Worm (Caenorhabditis elegans) whole organism, L1 larva: ENCODE data around the gene gon-14.

Experiments used
- C16A3.4 ChIP-seq: fragments of 150-350 bp; optimal IDR thresholded peaks from 2 replicates; lab custom pipeline; 2014; ENCODE audit warnings: missing biosample characterization, missing genetic modification characterization
- C34B4.2 ChIP-seq: sonication (generic microtip); optimal IDR thresholded peaks from 2 replicates; lab custom pipeline; 2017; ENCODE audit warnings: mild to moderate bottlenecking, missing genetic modification characterization, missing compliant biosample characterization
- F16B12.6 ChIP-seq: fragments of 150-350 bp; optimal IDR thresholded peaks from 2 replicates; lab custom pipeline; 2014; ENCODE audit warnings: missing biosample characterization, missing genetic modification characterization
- Y116A8C.19 ChIP-seq: sonication (generic microtip); optimal IDR thresholded peaks from 2 replicates; lab custom pipeline; 2016; ENCODE audit warnings: missing compliant biosample characterization, missing genetic modification characterization, borderline replicate concordance
- ama-1 ChIP-seq: fragments of 150-350 bp; optimal IDR thresholded peaks from 2 replicates; lab custom pipeline; 2014
- blmp-1 ChIP-seq: fragments of 150-350 bp; optimal IDR thresholded peaks from 2 replicates; lab custom pipeline; 2014; ENCODE audit warnings: missing biosample characterization, missing genetic modification characterization
- ceh-8 ChIP-seq: fragments of 200-800 bp; sonication (Bioruptor generic); optimal IDR thresholded peaks from 2 replicates; lab custom pipeline; 2018; ENCODE audit warnings: mild to moderate bottlenecking, missing genetic modification characterization, moderate library complexity, missing compliant biosample characterization
- ceh-90 ChIP-seq: sonication (generic microtip); optimal IDR thresholded peaks from 2 replicates; lab custom pipeline; 2016; ENCODE audit warnings: missing genetic modification characterization, missing compliant biosample characterization
- dpl-1 ChIP-seq, 3 experiments: fragments of 150-350 bp in 2 of 3; sonication (generic microtip) in 1 of 3; optimal IDR thresholded peaks; 2 replicates each; lab custom pipeline; 2014 to 2017; ENCODE audit warnings: missing biosample characterization in 3 of 3, missing genetic modification characterization in 3 of 3, missing genetic modification reagents in 3 of 3
- efl-1 ChIP-seq, 4 experiments: fragments of 150-350 bp; optimal IDR thresholded peaks in 3 of 4; peaks in 1 of 4; 1 replicate in 1 of 4; 2 replicates in 3 of 4; lab custom pipeline; 2014; ENCODE audit warnings: missing biosample characterization in 2 of 4, missing genetic modification characterization in 2 of 4, missing genetic modification reagents in 2 of 4
- egl-13 ChIP-seq: sonication (generic microtip); optimal IDR thresholded peaks from 2 replicates; lab custom pipeline; 2016; ENCODE audit warnings: missing genotype, missing genetic modification reagents, missing genetic modification characterization, missing compliant biosample characterization
- elt-3 ChIP-seq, 6 experiments: fragments of 150-350 bp in 1 of 6; sonication (generic microtip); optimal IDR thresholded peaks; 2 replicates each; lab custom pipeline; 2017 to 2018; ENCODE audit warnings: missing biosample characterization in 6 of 6, missing genetic modification characterization in 6 of 6, inconsistent platforms in 1 of 6
- fkh-10 ChIP-seq: sonication (generic microtip); optimal IDR thresholded peaks from 2 replicates; lab custom pipeline; 2017; ENCODE audit warnings: missing biosample characterization, missing genetic modification reagents, missing genetic modification characterization
- fkh-8 ChIP-seq: sonication (generic microtip); optimal IDR thresholded peaks from 2 replicates; lab custom pipeline; 2016; ENCODE audit warnings: mild to moderate bottlenecking, missing genetic modification characterization, missing compliant biosample characterization
- fos-1 ChIP-seq: fragments of 150-350 bp; optimal IDR thresholded peaks from 2 replicates; lab custom pipeline; 2014; ENCODE audit warnings: missing biosample characterization, missing genetic modification characterization
- hlh-17 ChIP-seq: fragments of 200-800 bp; sonication (Bioruptor generic); optimal IDR thresholded peaks from 2 replicates; lab custom pipeline; 2018; ENCODE audit warnings: missing genetic modification characterization, mild to moderate bottlenecking, missing compliant biosample characterization, moderate library complexity, borderline replicate concordance
- irx-1 ChIP-seq: sonication (generic microtip); optimal IDR thresholded peaks from 2 replicates; lab custom pipeline; 2016; ENCODE audit warnings: missing genetic modification characterization, missing compliant biosample characterization
- lin-35 ChIP-seq, 2 experiments: fragments of 150-350 bp; optimal IDR thresholded peaks; 2 replicates each; lab custom pipeline; 2014; ENCODE audit warnings: missing biosample characterization in 2 of 2, missing genetic modification characterization in 2 of 2, missing genetic modification reagents in 2 of 2
- lir-3 ChIP-seq: sonication (generic microtip); optimal IDR thresholded peaks from 2 replicates; lab custom pipeline; 2016; ENCODE audit warnings: mild to moderate bottlenecking, missing genetic modification characterization, moderate library complexity, missing compliant biosample characterization; ENCODE audit not compliant: poor library complexity
- mab-9 ChIP-seq: fragments of 200-800 bp; sonication (Bioruptor generic); IDR thresholded peaks from 2 replicates; pipeline ENCODE4 v1.3.6; 2022; ENCODE audit warnings: missing genetic modification reagents, missing genetic modification characterization, missing compliant biosample characterization
- mdl-1 ChIP-seq, 2 experiments: fragments of 150-350 bp; optimal IDR thresholded peaks; 2 replicates each; lab custom pipeline; 2014 to 2017; ENCODE audit warnings: missing biosample characterization in 2 of 2, missing genetic modification characterization in 2 of 2, inconsistent platforms in 1 of 2
- mef-2 ChIP-seq: fragments of 150-350 bp; optimal IDR thresholded peaks from 2 replicates; lab custom pipeline; 2014; ENCODE audit warnings: missing biosample characterization, missing genetic modification characterization
- nhr-11 ChIP-seq: fragments of 150-350 bp; optimal IDR thresholded peaks from 2 replicates; lab custom pipeline; 2014; ENCODE audit warnings: missing biosample characterization, missing genetic modification characterization
- nhr-71 ChIP-seq: sonication (generic microtip); optimal IDR thresholded peaks from 2 replicates; lab custom pipeline; 2016; ENCODE audit warnings: mild to moderate bottlenecking, missing genetic modification characterization, moderate library complexity, missing compliant biosample characterization
- nhr-77 ChIP-seq: fragments of 150-350 bp; optimal IDR thresholded peaks from 2 replicates; lab custom pipeline; 2014; ENCODE audit warnings: missing biosample characterization, missing genetic modification characterization
- nhr-84 ChIP-seq: sonication (generic microtip); optimal IDR thresholded peaks from 2 replicates; lab custom pipeline; 2017; ENCODE audit warnings: missing biosample characterization, missing genetic modification characterization
- nhr-85 ChIP-seq: sonication (generic microtip); peaks from one replicate; lab custom pipeline; 2016; ENCODE audit warnings: missing genetic modification characterization, inconsistent platforms, missing compliant biosample characterization
- pag-3 ChIP-seq: sonication (generic microtip); optimal IDR thresholded peaks from 2 replicates; lab custom pipeline; 2017; ENCODE audit warnings: missing genetic modification characterization, mild to moderate bottlenecking, missing compliant biosample characterization, antibody characterized with exemption, borderline replicate concordance; ENCODE audit not compliant: insufficient read depth
- skn-1 ChIP-seq: fragments of 150-350 bp; optimal IDR thresholded peaks from 2 replicates; lab custom pipeline; 2014; ENCODE audit warnings: missing biosample characterization, missing genetic modification characterization
- sup-37 ChIP-seq: fragments of 200-800 bp; sonication (Bioruptor generic); optimal IDR thresholded peaks from 2 replicates; lab custom pipeline; 2018; ENCODE audit warnings: mild to moderate bottlenecking, missing genetic modification characterization, missing compliant biosample characterization
- tlp-1 ChIP-seq: fragments of 150-350 bp; optimal IDR thresholded peaks from 2 replicates; lab custom pipeline; 2014; ENCODE audit warnings: missing biosample characterization, missing genetic modification characterization
- unc-130 ChIP-seq: fragments of 150-350 bp; optimal IDR thresholded peaks from 2 replicates; lab custom pipeline; 2017; ENCODE audit warnings: missing biosample characterization, missing genetic modification characterization, inconsistent platforms
- unc-30 ChIP-seq: sonication (generic microtip); optimal IDR thresholded peaks from 2 replicates; lab custom pipeline; 2017; ENCODE audit warnings: missing biosample characterization, missing genetic modification characterization
- unc-62 ChIP-seq: fragments of 150-350 bp; optimal IDR thresholded peaks from 2 replicates; lab custom pipeline; 2014; ENCODE audit warnings: missing biosample characterization, missing genetic modification reagents, missing genetic modification characterization
- unc-98 ChIP-seq: fragments of 200-800 bp; sonication (Bioruptor generic); IDR thresholded peaks from 2 replicates; pipeline ENCODE4 v1.3.6; 2022; ENCODE audit warnings: missing genetic modification characterization, missing compliant biosample characterization
- zip-4 ChIP-seq: fragments of 200-800 bp; sonication (Bioruptor generic); optimal IDR thresholded peaks from 2 replicates; lab custom pipeline; 2018; ENCODE audit warnings: mild to moderate bottlenecking, missing genetic modification characterization, moderate library complexity, missing compliant biosample characterization
- ztf-11 ChIP-seq, 2 experiments: sonication (generic microtip); optimal IDR thresholded peaks; 2 replicates each; lab custom pipeline; 2016 to 2017; ENCODE audit warnings: missing genetic modification characterization in 2 of 2, missing biosample characterization in 1 of 2, missing compliant biosample characterization in 1 of 2

The gon-14 gene

DNA sequence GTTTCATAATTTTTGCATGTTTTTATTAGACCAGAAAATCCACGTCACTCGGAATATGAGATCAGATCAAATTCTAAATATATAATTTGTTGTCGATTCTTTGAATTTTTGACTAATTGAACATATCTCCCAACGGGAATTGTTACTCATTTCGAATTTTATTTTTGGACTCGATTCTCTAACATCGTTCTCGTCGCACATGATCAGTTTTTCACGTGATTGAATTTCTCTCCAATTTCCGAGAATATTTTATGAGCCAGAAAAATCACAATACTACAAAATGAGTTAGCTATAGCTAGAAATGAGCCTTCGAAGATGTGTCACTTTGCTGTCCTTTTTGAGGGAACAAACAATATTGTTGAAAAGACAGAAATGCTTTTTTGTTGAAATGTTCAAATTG, 19.8 kb upstream of the gon-14 start (continued):
- TF ChIP-seq lir-3 (tag; lab: Kevin White, UChicago) (no peak), sup-37 (GFP tag; lab: Kevin White, UChicago) (no peak), nhr-85 (no peak), ama-1 (lab: Kevin White, UChicago) (no peak), blmp-1 (tag; lab: Kevin White, UChicago) (no peak), Y116A8C.19 (tag; lab: Kevin White, UChicago) (no peak), fos-1 (peak; percentile 18), F16B12.6 (no peak), lin-35 (GFP tag; optimal IDR thresholded peaks at IDR 0.05; lab: Kevin White, UChicago) (no peak), C34B4.2 (tag; lab: Kevin White, UChicago) (no peak), unc-30 (tag; lab: Kevin White, UChicago) (no peak), zip-4 (no peak), mef-2 (tag; lab: Kevin White, UChicago) (peak; percentile 37), nhr-11 (tag; lab: Kevin White, UChicago) (peak; percentile 55), irx-1 (tag; lab: Kevin White, UChicago) (no peak), efl-1 (optimal IDR thresholded peaks at IDR 0.05; lab: Kevin White, UChicago) (no peak), efl-1 (GFP tag; optimal IDR thresholded peaks at IDR 0.05 in 1 of 2; lab: Kevin White, UChicago) (no peak), unc-62 (no peak), nhr-84 (tag; lab: Kevin White, UChicago) (no peak), elt-3 (tag; optimal IDR thresholded peaks at IDR 0.05; lab: Kevin White, UChicago) (no peak), tlp-1 (tag; lab: Kevin White, UChicago) (no peak), C16A3.4 (tag; lab: Kevin White, UChicago) (no peak), ceh-8 (GFP tag; lab: Kevin White, UChicago) (peak; percentile 84), unc-130 (tag; lab: Kevin White, UChicago) (no peak), mab-9 (GFP tag; lab: Robert Waterston, UW) (0 out of 2 replicates have a peak, but pooled peaks have one; percentile 22), egl-13 (tag; lab: Kevin White, UChicago) (no peak), pag-3 (no peak), fkh-10 (GFP tag; lab: Kevin White, UChicago) (no peak), hlh-17 (GFP tag; lab: Kevin White, UChicago) (no peak), skn-1 (tag; lab: Kevin White, UChicago) (no peak), nhr-71 (tag; lab: Kevin White, UChicago) (peak; percentile 88), unc-98 (no peak)

DNA sequence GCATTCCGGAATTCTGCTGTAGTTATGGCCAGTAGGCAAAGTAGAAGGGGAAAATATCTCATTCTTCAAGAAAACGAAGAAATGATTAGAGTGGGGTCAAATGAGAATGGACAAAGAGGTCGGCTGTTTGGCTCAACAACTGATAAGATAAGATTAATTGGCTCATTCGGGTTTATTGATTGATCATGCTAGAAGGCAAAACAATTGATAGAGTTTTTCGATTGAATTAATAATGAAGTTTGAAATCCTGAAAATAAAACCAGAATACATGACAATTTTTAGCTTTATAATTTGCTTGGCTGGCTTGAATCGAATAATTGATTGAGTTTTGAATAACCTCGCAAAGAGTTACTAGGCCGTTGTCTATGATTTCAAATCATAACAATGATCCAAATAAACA, 15.3 kb upstream of the gon-14 start, which contains the start of gene ppt-1:
Gene ppt-1, minus strand, starts transcription at position 101 of the 400 bp plus-strand sequence.
- no peak for TF ChIP-seq mdl-1 (tag; optimal IDR thresholded peaks at IDR 0.05; lab: Kevin White, UChicago)
- TF ChIP-seq pag-3, result no peak
- no peak for TF ChIP-seq dpl-1 (GFP tag; optimal IDR thresholded peaks at IDR 0.05; lab: Kevin White, UChicago)
- TF ChIP-seq lir-3 (tag; lab: Kevin White, UChicago), result no peak
- no peak for TF ChIP-seq skn-1 (tag; lab: Kevin White, UChicago)
- TF ChIP-seq fos-1, result no peak
- TF ChIP-seq unc-30 (tag; lab: Kevin White, UChicago), result no peak
- TF ChIP-seq hlh-17 (GFP tag; lab: Kevin White, UChicago), result no peak
- no peak for TF ChIP-seq nhr-77 (tag; lab: Kevin White, UChicago)
- no peak for TF ChIP-seq ceh-90

DNA sequence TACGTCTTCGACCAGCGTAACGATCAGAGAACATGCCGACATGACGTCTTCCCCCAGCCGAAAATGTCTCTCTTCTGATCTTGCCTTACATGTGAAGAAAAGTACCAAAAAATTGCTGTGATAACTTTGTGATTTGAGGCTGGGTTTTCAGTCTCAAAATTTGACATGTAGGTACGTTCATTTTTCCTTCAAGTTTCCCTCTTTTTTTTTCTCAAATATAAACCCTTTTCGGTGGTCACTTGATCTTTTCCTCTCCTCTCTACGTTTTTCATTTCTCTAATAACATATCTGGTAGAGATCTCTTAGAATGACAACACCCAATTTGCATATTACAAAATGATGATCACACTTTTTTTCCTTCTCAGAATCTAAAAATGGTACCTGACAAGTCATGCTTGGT, 10.9 kb upstream of the gon-14 start, which contains the start of gene nhr-37:
Gene nhr-37, plus strand, starts transcription at position 301 of the 400 bp plus-strand sequence.
- no peak for TF ChIP-seq ztf-11 (tag; optimal IDR thresholded peaks at IDR 0.05; lab: Kevin White, UChicago)
- peak; percentile 14 for TF ChIP-seq fkh-8
